Worm (Caenorhabditis elegans): ENCODE results near the gene srz-19.

DNA sequence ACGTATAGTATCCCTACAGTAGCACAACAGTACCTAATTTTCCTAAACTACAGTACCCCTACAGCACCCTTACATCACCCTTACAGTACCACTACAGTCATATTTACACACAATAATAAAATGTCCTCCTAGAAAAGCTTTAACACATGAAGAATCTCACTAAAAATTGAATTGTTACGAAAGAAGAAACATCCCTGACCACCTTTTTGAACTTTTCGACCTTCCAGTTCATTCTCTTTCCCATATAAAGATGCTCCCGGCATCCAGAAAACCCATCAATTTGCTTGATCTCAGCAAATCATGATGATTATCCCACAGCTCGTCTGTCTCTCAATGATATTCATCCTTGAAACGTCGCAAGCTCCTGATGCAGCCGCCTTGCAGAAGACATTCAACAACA lies 15.0 kb upstream of the srz-19 start, which contains the start of gene F56D6.21:
- TF ChIP-seq ztf-11 (tag; optimal IDR thresholded peaks at IDR 0.05) (no peak), nhr-28 (tag; optimal IDR thresholded peaks at IDR 0.05) (no peak), hlh-1 (tag; optimal IDR thresholded peaks at IDR 0.05) (no peak), sptf-1 (tag; optimal IDR thresholded peaks at IDR 0.05) (no peak), blmp-1 (tag; optimal IDR thresholded peaks at IDR 0.05) (no peak), M03D4.4 (tag; optimal IDR thresholded peaks at IDR 0.05) (no peak), nhr-12 (tag; optimal IDR thresholded peaks at IDR 0.05) (no peak), elt-1 (tag; optimal IDR thresholded peaks at IDR 0.05; ENCODE audit: borderline replicate concordance, insufficient read depth) (no peak)
